Worm (Caenorhabditis elegans) whole organism, L3 larva: ENCODE measurements around the gene chpf-1.
A peak's percentile ranks its signal among the peaks of the same experiment; 100 is the strongest.

Experiments
- ama-1 ChIP-seq: fragments of 150-350 bp; optimal IDR thresholded peaks from 2 replicates; lab custom pipeline; 2018
- egl-27 ChIP-seq: sonication (generic microtip); optimal IDR thresholded peaks from 4 replicates; lab custom pipeline; 2017; ENCODE audit warnings: missing biosample characterization, missing genetic modification reagents, missing genetic modification characterization
- elt-3 ChIP-seq, 3 experiments: fragments of 150-350 bp in 1 of 3; sonication (generic microtip) in 2 of 3; optimal IDR thresholded peaks; 2 replicates in 2 of 3; 4 replicates in 1 of 3; lab custom pipeline; 2014 to 2017; ENCODE audit warnings: missing biosample characterization in 3 of 3, missing genetic modification characterization in 3 of 3
- fkh-2 ChIP-seq: fragments of 150-350 bp; optimal IDR thresholded peaks from 2 replicates; lab custom pipeline; 2014; ENCODE audit warnings: missing biosample characterization, missing genetic modification reagents, missing genetic modification characterization
- fos-1 ChIP-seq: fragments of 150-350 bp; optimal IDR thresholded peaks from 2 replicates; lab custom pipeline; 2014; ENCODE audit warnings: missing biosample characterization, missing genetic modification characterization
- mml-1 ChIP-seq: fragments of 150-350 bp; sonication (generic microtip); optimal IDR thresholded peaks from 3 replicates; lab custom pipeline; 2014; ENCODE audit warnings: missing biosample characterization, missing genetic modification characterization
- nfya-1 ChIP-seq: sonication (generic microtip); optimal IDR thresholded peaks from 2 replicates; lab custom pipeline; 2017; ENCODE audit warnings: missing genetic modification characterization, mild to moderate bottlenecking, missing compliant biosample characterization, antibody characterized with exemption, moderate library complexity; ENCODE audit not compliant: insufficient read depth
- nhr-12 ChIP-seq: fragments of 150-350 bp; optimal IDR thresholded peaks from 2 replicates; lab custom pipeline; 2014; ENCODE audit warnings: missing biosample characterization, missing genetic modification characterization
- nhr-25 ChIP-seq: sonication (generic microtip); optimal IDR thresholded peaks from 2 replicates; lab custom pipeline; 2017; ENCODE audit warnings: missing biosample characterization, missing genetic modification characterization
- nhr-76 ChIP-seq: fragments of 150-350 bp; sonication (generic microtip); optimal IDR thresholded peaks from 5 replicates; lab custom pipeline; 2014; ENCODE audit warnings: missing biosample characterization, missing genetic modification characterization
- sea-2 ChIP-seq: fragments of 150-350 bp; sonication (generic microtip); optimal IDR thresholded peaks from 4 replicates; lab custom pipeline; 2014; ENCODE audit warnings: missing biosample characterization, missing genetic modification reagents, missing genetic modification characterization
- skn-1 ChIP-seq: fragments of 150-350 bp; optimal IDR thresholded peaks from 2 replicates; lab custom pipeline; 2014; ENCODE audit warnings: missing biosample characterization, missing genetic modification characterization
- unc-62 ChIP-seq: fragments of 150-350 bp; sonication (generic microtip); optimal IDR thresholded peaks from 4 replicates; lab custom pipeline; 2014; ENCODE audit warnings: missing biosample characterization, missing genetic modification reagents, missing genetic modification characterization
- ztf-11 ChIP-seq: fragments of 150-350 bp; optimal IDR thresholded peaks from 2 replicates; lab custom pipeline; 2014; ENCODE audit warnings: missing biosample characterization, missing genetic modification characterization

DNA sequence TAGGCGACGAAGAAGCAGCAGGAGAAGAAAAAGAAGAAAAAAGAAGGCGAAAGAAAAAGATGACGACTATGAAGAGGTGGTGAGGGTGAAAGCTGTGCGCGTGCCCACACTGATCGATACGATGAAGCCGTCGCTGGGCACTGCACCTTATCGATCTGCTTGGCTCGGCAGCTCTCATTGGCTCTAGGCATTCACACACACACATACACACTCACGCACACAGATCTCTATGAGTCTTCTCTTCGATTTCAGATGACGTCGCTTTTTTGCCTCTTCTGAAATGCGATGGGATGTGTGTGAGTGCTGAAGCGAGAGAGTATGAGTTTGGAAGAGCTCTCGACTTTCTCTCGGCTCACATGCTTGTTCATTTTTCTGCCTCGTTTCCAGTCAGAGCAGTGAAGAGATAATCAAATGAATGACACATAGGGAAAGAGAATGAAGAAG, 28.6 kb downstream of the chpf-1 start:
- TF ChIP-seq mml-1 (tag; lab: Kevin White, UChicago) (no peak), ztf-11 (tag; lab: Kevin White, UChicago) (no peak), fkh-2 (no peak), nfya-1 (tag; lab: Kevin White, UChicago) (peak; percentile 98), ama-1 (lab: Kevin White, UChicago) (no peak), nhr-12 (tag; lab: Kevin White, UChicago) (no peak), skn-1 (no peak), fos-1 (tag; lab: Kevin White, UChicago) (no peak), sea-2 (peak; percentile 60), nhr-25 (no peak), egl-27 (tag; lab: Kevin White, UChicago) (no peak), unc-62 (GFP tag; lab: Kevin White, UChicago) (peak; percentile 66), elt-3 (tag; optimal IDR thresholded peaks at IDR 0.05; lab: Kevin White, UChicago) (no peak), nhr-76 (tag; lab: Kevin White, UChicago) (no peak)
